Worm (Caenorhabditis elegans): ENCODE data around the gene F43E2.1.

F43E2.1 gene

DNA sequence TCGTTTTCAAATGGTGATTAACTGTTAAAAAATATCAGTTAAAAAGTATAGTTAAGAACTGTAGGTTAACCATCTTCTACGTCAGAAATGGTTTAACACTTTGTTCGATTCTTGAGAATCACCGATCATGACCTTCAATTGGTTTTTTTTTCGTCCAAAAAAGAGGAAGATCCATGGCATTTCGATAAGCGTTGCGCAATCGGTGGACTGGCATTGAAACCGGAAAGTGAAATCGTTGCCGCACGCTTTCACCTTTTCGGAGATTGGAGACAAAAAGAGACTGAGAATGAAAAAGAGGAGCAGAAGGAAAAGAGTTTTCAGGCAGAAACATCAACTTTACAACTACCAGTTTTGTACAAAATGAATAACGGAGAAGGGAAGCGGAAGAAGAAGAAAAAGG, 30.2 kb downstream of the F43E2.1 start:
- TF ChIP-seq attf-4 (tag; optimal IDR thresholded peaks at IDR 0.05) (no peak), mdl-1 (tag; optimal IDR thresholded peaks at IDR 0.05) (peak in 1 of 2 experiments; percentile 43), madf-5 (GFP tag; IDR thresholded peaks at IDR 0.05) (0 out of 4 replicates have a peak, but pooled peaks of 1 of the 2 experiments have one; percentile 37), duxl-1 (tag; optimal IDR thresholded peaks at IDR 0.05; ENCODE audit: poor library complexity) (no peak), saeg-2 (GFP tag; IDR thresholded peaks at IDR 0.05) (no peak), ceh-32 (tag; optimal IDR thresholded peaks at IDR 0.05; ENCODE audit: poor library complexity) (no peak), nhr-11 (tag; optimal IDR thresholded peaks at IDR 0.05) (no peak), daf-12 (tag; optimal IDR thresholded peaks at IDR 0.05) (no peak), unc-130 (GFP tag; optimal IDR thresholded peaks at IDR 0.05) (no peak), nhr-28 (tag; optimal IDR thresholded peaks at IDR 0.05) (peak; percentile 56), nhr-10 (tag; optimal IDR thresholded peaks at IDR 0.05) (no peak), nhr-48 (tag; optimal IDR thresholded peaks at IDR 0.05) (no peak), T26A8.4 (GFP tag; IDR thresholded peaks at IDR 0.05) (no peak), hlh-30 (tag; optimal IDR thresholded peaks at IDR 0.05; ENCODE audit: insufficient read depth) (no peak), F10B5.3 (tag; optimal IDR thresholded peaks at IDR 0.05) (no peak), cey-2 (tag; optimal IDR thresholded peaks at IDR 0.05; ENCODE audit: borderline replicate concordance, insufficient read depth) (peak; percentile 23), unc-62 (GFP tag; optimal IDR thresholded peaks at IDR 0.05 in 1 of 2) (peak in 1 of 2 experiments; percentile 56), unc-62 (tag; optimal IDR thresholded peaks at IDR 0.05) (no peak), lin-15B (tag; optimal IDR thresholded peaks at IDR 0.05) (no peak), zfp-3 (GFP tag; conservative IDR thresholded peaks at IDR 0.05) (no peak), php-3 (GFP tag; IDR thresholded peaks at IDR 0.05) (no peak), hlh-11 (tag; optimal IDR thresholded peaks at IDR 0.05) (peak; percentile 46), zfp-2 (tag; optimal IDR thresholded peaks at IDR 0.05) (no peak), Y75B8A.6 (GFP tag; IDR thresholded peaks at IDR 0.05) (no peak), unc-39 (tag; optimal IDR thresholded peaks at IDR 0.05) (no peak), spr-1 (tag; optimal IDR thresholded peaks at IDR 0.05) (no peak), mep-1 (tag; optimal IDR thresholded peaks at IDR 0.05) (peak; percentile 44), nhr-25 (tag; optimal IDR thresholded peaks at IDR 0.05; ENCODE audit: borderline replicate concordance, insufficient read depth) (peak; percentile 69), nhr-41 (GFP tag; IDR thresholded peaks at IDR 0.05) (no peak)

DNA sequence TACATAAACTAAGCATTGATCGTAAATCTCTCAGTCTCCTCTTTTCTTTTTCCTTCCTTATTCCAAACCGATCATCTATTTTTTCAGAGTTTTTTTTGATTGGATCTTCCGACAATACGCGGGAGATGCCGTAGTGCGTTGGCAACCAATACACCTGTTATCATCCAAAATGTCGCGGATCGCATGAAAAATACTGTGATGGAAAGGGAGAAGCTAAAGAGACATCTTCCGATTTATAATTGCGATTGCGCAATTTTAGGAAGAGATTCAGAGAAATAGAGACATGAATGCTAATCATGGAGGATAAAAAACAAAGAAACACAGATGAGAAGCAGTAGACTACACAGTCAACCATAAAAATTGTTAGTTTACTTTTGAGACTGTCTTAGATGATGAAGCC, 31.4 kb downstream of the F43E2.1 start:
- TF ChIP-seq nhr-48 (tag; optimal IDR thresholded peaks at IDR 0.05) (peak; percentile 65), hlh-11 (tag; optimal IDR thresholded peaks at IDR 0.05) (peak; percentile 48), lin-1 (GFP tag; IDR thresholded peaks at IDR 0.05) (no peak), spr-1 (tag; optimal IDR thresholded peaks at IDR 0.05) (peak; percentile 15)

DNA sequence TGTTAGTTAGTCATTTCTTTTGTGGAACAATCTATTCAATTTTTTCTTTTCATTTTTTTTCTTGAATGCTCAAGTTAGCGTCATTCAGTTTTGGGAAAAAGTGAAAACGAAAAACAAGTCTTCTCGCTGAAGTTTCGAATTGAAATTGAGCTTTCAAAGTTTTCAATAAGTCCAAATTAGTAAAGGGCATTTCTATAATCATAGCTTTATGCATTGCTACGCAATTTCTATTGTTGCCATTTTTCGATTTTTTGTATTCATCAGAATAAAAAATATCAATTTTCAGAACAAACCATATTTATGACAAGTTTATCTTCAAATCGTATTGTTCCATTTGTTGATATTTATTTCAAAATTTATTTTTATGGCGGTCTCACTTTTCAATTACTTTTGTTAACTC, 33.1 kb downstream of the F43E2.1 start, which contains the start of gene srd-55:
srd-55 (plus strand) TSS at position 301 of the 400 bp plus-strand sequence.
- no peak for TF ChIP-seq hlh-30 (tag; optimal IDR thresholded peaks at IDR 0.05; ENCODE audit: insufficient read depth)
- TF ChIP-seq ceh-28 (tag; optimal IDR thresholded peaks at IDR 0.05) = no peak
- no peak for TF ChIP-seq Y48G9A.11 (GFP tag; IDR thresholded peaks at IDR 0.05)
- no peak for TF ChIP-seq F37D6.2 (tag; optimal IDR thresholded peaks at IDR 0.05)
- TF ChIP-seq php-3 (GFP tag; IDR thresholded peaks at IDR 0.05) = no peak
- TF ChIP-seq ztf-7 (tag; optimal IDR thresholded peaks at IDR 0.05) = no peak
- no peak for TF ChIP-seq unc-130 (GFP tag; optimal IDR thresholded peaks at IDR 0.05)
- TF ChIP-seq lin-38 (GFP tag; IDR thresholded peaks at IDR 0.05) = no peak
- TF ChIP-seq mdt-29 (GFP tag; IDR thresholded peaks at IDR 0.05) = no peak
- TF ChIP-seq ama-1 (optimal IDR thresholded peaks at IDR 0.05) = no peak
- no peak for TF ChIP-seq Y105C5A.15 (GFP tag; IDR thresholded peaks at IDR 0.05)
- no peak for TF ChIP-seq ceh-82 (tag; optimal IDR thresholded peaks at IDR 0.05)
- TF ChIP-seq nhr-10 (tag; optimal IDR thresholded peaks at IDR 0.05) = no peak
- TF ChIP-seq dmd-6 (GFP tag; IDR thresholded peaks at IDR 0.05) = no peak
- TF ChIP-seq F26F4.8 (GFP tag; conservative IDR thresholded peaks at IDR 0.05) = no peak
- no peak for TF ChIP-seq snpc-4 (tag; optimal IDR thresholded peaks at IDR 0.05)
- TF ChIP-seq daf-12 (tag; optimal IDR thresholded peaks at IDR 0.05) = no peak
- no peak for TF ChIP-seq daf-8 (GFP tag; IDR thresholded peaks at IDR 0.05)
- no peak for TF ChIP-seq pha-4 (GFP tag; IDR thresholded peaks at IDR 0.05)
- TF ChIP-seq pha-4 (tag; optimal IDR thresholded peaks at IDR 0.05) = no peak
- TF ChIP-seq zag-1 (tag; optimal IDR thresholded peaks at IDR 0.05) = no peak

All from whole organism, L4 larva.